Worm (Caenorhabditis elegans): ENCODE results near the gene Y39A1A.22.

The Y39A1A.22 gene

ce11 chrIII:10691019-10691418 is 15.8 kb downstream of the Y39A1A.22 start, which contains the start of gene Y39A1A.17:
Gene Y39A1A.17 (minus strand): TSS chrIII:10691119.
- TF ChIP-seq nhr-25 (tag; optimal IDR thresholded peaks at IDR 0.05) (no peak), zag-1 (tag; optimal IDR thresholded peaks at IDR 0.05) (no peak), skn-1 (tag; optimal IDR thresholded peaks at IDR 0.05) (no peak), pha-4 (tag; optimal IDR thresholded peaks at IDR 0.05) (no peak), sea-2 (GFP tag; optimal IDR thresholded peaks at IDR 0.05) (no peak), ceh-82 (tag; optimal IDR thresholded peaks at IDR 0.05) (no peak), elt-3 (tag; optimal IDR thresholded peaks at IDR 0.05) (no peak), nhr-237 (tag; optimal IDR thresholded peaks at IDR 0.05) (no peak), jun-1 (tag; optimal IDR thresholded peaks at IDR 0.05) (no peak), elt-1 (tag; optimal IDR thresholded peaks at IDR 0.05) (no peak), lin-39 (tag; optimal IDR thresholded peaks at IDR 0.05) (no peak)

ce11 chrIII:10689057-10689456 is 17.8 kb downstream of the Y39A1A.22 start, which contains the start of gene Y39A1A.31:
Gene Y39A1A.31 (minus strand): TSS chrIII:10689157.
- TF ChIP-seq lsy-12 (tag; optimal IDR thresholded peaks at IDR 0.05) = no peak
- TF ChIP-seq sea-2 (GFP tag; optimal IDR thresholded peaks at IDR 0.05) = no peak

- TF ChIP-seq elt-1 (tag; optimal IDR thresholded peaks at IDR 0.05) = no peak
- no peak for TF ChIP-seq ama-1 (optimal IDR thresholded peaks at IDR 0.05)
- TF ChIP-seq aly-2 (tag; optimal IDR thresholded peaks at IDR 0.05) = no peak
- no peak for TF ChIP-seq daf-12 (tag; optimal IDR thresholded peaks at IDR 0.05)
- TF ChIP-seq pqm-1 (tag; optimal IDR thresholded peaks at IDR 0.05) = no peak
- TF ChIP-seq jun-1 (tag; optimal IDR thresholded peaks at IDR 0.05) = no peak
- TF ChIP-seq lin-39 (tag; optimal IDR thresholded peaks at IDR 0.05) = no peak
- no peak for TF ChIP-seq nhr-76 (tag; optimal IDR thresholded peaks at IDR 0.05)
- no peak for TF ChIP-seq nhr-12 (tag; optimal IDR thresholded peaks at IDR 0.05)
- no peak for TF ChIP-seq lin-15B (tag; optimal IDR thresholded peaks at IDR 0.05)
- TF ChIP-seq eor-1 (tag; optimal IDR thresholded peaks at IDR 0.05) = no peak
- no peak for TF ChIP-seq nhr-43 (tag; optimal IDR thresholded peaks at IDR 0.05; ENCODE audit: poor library complexity, severe bottlenecking)
- no peak for TF ChIP-seq skn-1 (tag; optimal IDR thresholded peaks at IDR 0.05)
- TF ChIP-seq ceh-9 (tag; optimal IDR thresholded peaks at IDR 0.05) = no peak
- TF ChIP-seq ZK546.5 (tag; optimal IDR thresholded peaks at IDR 0.05) = no peak
- no peak for TF ChIP-seq fkh-2 (tag; optimal IDR thresholded peaks at IDR 0.05)
- no peak for TF ChIP-seq fkh-10 (GFP tag; optimal IDR thresholded peaks at IDR 0.05)
- no peak for TF ChIP-seq pha-4 (tag; optimal IDR thresholded peaks at IDR 0.05)
- TF ChIP-seq egl-5 (tag; optimal IDR thresholded peaks at IDR 0.05) = no peak
- TF ChIP-seq nhr-11 (tag; optimal IDR thresholded peaks at IDR 0.05) = no peak
Measured at ce11 chrIII:10678971-10679370, 27.9 kb downstream of the Y39A1A.22 start, which contains the start of gene Y39A1A.16. Gene Y39A1A.16 (plus strand): TSS chrIII:10679271.

ce11 chrIII:10671894-10672293 is 34.9 kb downstream of the Y39A1A.22 start:
- TF ChIP-seq ceh-16 (tag; optimal IDR thresholded peaks at IDR 0.05) = no peak
- no peak for TF ChIP-seq nhr-12 (tag; optimal IDR thresholded peaks at IDR 0.05)
- TF ChIP-seq lin-39 (tag; optimal IDR thresholded peaks at IDR 0.05) = no peak
- TF ChIP-seq lsy-12 (tag; optimal IDR thresholded peaks at IDR 0.05) = no peak
- no peak for TF ChIP-seq mml-1 (tag; optimal IDR thresholded peaks at IDR 0.05)
- no peak for TF ChIP-seq elt-3 (tag; optimal IDR thresholded peaks at IDR 0.05)
- TF ChIP-seq ztf-11 (tag; optimal IDR thresholded peaks at IDR 0.05) = no peak
- TF ChIP-seq ceh-9 (tag; optimal IDR thresholded peaks at IDR 0.05) = no peak
- TF ChIP-seq nhr-11 (tag; optimal IDR thresholded peaks at IDR 0.05) = no peak
- TF ChIP-seq ZK546.5 (tag; optimal IDR thresholded peaks at IDR 0.05) = no peak
- TF ChIP-seq sea-2 (GFP tag; optimal IDR thresholded peaks at IDR 0.05) = no peak
- no peak for TF ChIP-seq aly-2 (tag; optimal IDR thresholded peaks at IDR 0.05)
- no peak for TF ChIP-seq hmg-11 (tag; optimal IDR thresholded peaks at IDR 0.05)
- TF ChIP-seq lin-15B (tag; optimal IDR thresholded peaks at IDR 0.05) = no peak

ce11 chrIII:10666640-10667039 is 40.2 kb downstream of the Y39A1A.22 start:
- TF ChIP-seq elt-3 (tag; optimal IDR thresholded peaks at IDR 0.05) (no peak), aly-2 (tag; optimal IDR thresholded peaks at IDR 0.05) (no peak), mml-1 (tag; optimal IDR thresholded peaks at IDR 0.05) (no peak)

DNA sequence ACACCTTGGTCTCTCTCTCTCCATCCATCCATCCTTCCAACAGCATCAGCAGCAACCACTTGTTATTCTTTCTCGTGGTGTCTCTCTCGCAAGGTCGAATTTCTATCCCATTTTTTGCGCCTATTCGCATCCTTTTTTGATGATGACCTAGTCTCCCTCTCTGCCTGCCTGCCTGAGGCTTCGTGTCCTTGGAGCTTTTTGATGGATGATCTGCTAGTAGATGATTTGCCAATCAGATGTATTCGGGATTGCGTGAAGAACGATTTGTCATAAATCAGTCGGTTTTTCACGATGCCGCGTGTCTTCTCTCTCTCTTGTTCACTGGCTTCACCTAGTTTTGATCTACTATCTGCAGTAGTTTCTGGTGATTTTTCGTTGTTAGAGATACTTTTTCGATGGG is 45.5 kb downstream of the Y39A1A.22 start:
- TF ChIP-seq fkh-10 (GFP tag; optimal IDR thresholded peaks at IDR 0.05) (no peak), nhr-237 (tag; optimal IDR thresholded peaks at IDR 0.05) (no peak), ceh-82 (tag; optimal IDR thresholded peaks at IDR 0.05) (no peak), nhr-23 (tag; optimal IDR thresholded peaks at IDR 0.05) (peak; percentile 8), unc-62 (GFP tag; optimal IDR thresholded peaks at IDR 0.05) (no peak), nhr-25 (tag; optimal IDR thresholded peaks at IDR 0.05) (peak; percentile 57), elt-2 (tag; optimal IDR thresholded peaks at IDR 0.05) (no peak), fos-1 (tag; optimal IDR thresholded peaks at IDR 0.05) (no peak), lin-39 (tag; optimal IDR thresholded peaks at IDR 0.05) (peak; percentile 37), elt-3 (tag; optimal IDR thresholded peaks at IDR 0.05) (no peak)
